Fruit fly (Drosophila melanogaster) whole organism: ENCODE data around the gene Cog3.

Experiments
- CG8478 ChIP-seq: fragments of >200 bp; optimal IDR thresholded peaks from 2 replicates; lab custom pipeline; 2018; ENCODE audit warnings: inconsistent platforms
- usp ChIP-seq: fragments of >200 bp; optimal IDR thresholded peaks from 2 replicates; lab custom pipeline; 2017; ENCODE audit warnings: missing biosample characterization, missing genetic modification characterization, mixed read lengths

- TF ChIP-seq usp (GFP tag; lab: Kevin White, UChicago) (no peak), CG8478 (no peak)
Measured at dm6 chr2L:3482712-3483111, 25.8 kb upstream of the Cog3 start.
